Worm (Caenorhabditis elegans) whole organism, early embryonic: ENCODE measurements around the gene F14H8.2.

Experiments used
- aly-1 ChIP-seq: sonication (generic microtip); optimal IDR thresholded peaks from 2 replicates; lab custom pipeline; 2016; ENCODE audit warnings: missing genetic modification characterization, missing compliant biosample characterization
- ama-1 ChIP-seq: fragments of 150-350 bp; optimal IDR thresholded peaks from 2 replicates; lab custom pipeline; 2014
- ceh-36 ChIP-seq: sonication (generic microtip); optimal IDR thresholded peaks from 2 replicates; lab custom pipeline; 2016; ENCODE audit warnings: missing genetic modification characterization, inconsistent platforms, missing compliant biosample characterization
- ets-7 ChIP-seq: sonication (generic microtip); optimal IDR thresholded peaks from 2 replicates; lab custom pipeline; 2016; ENCODE audit warnings: missing genotype, missing genetic modification characterization, missing compliant biosample characterization
- flt-1 ChIP-seq: fragments of 200-800 bp; sonication (Bioruptor generic); IDR thresholded peaks from 2 replicates; pipeline ENCODE4 v1.3.6; 2022; ENCODE audit warnings: missing genetic modification characterization, missing compliant biosample characterization
- hmg-4 ChIP-seq: fragments of 200-800 bp; sonication (Bioruptor generic); optimal IDR thresholded peaks from 2 replicates; lab custom pipeline; 2018; ENCODE audit warnings: mild to moderate bottlenecking, missing genetic modification characterization, missing compliant biosample characterization
- scrt-1 ChIP-seq: fragments of 200-800 bp; sonication (Bioruptor generic); IDR thresholded peaks from 2 replicates; pipeline ENCODE4 v1.3.6; 2022; ENCODE audit warnings: missing genetic modification characterization, missing compliant biosample characterization
- sea-1 ChIP-seq: fragments of 200-800 bp; sonication (Bioruptor generic); conservative IDR thresholded peaks from 2 replicates; pipeline ENCODE4 v1.3.6; 2022; ENCODE audit warnings: missing genetic modification characterization, missing compliant biosample characterization

- TF ChIP-seq ama-1 (lab: Kevin White, UChicago) (no peak), scrt-1 (no peak), flt-1 (no peak), ceh-36 (tag; lab: Kevin White, UChicago) (no peak), hmg-4 (GFP tag; lab: Kevin White, UChicago) (no peak), aly-1 (tag; lab: Kevin White, UChicago) (no peak), ets-7 (tag; lab: Kevin White, UChicago) (no peak), sea-1 (GFP tag; lab: Robert Waterston, UW) (no peak)
These were observed 39.4 kb upstream of the F14H8.2 start, which contains the start of the genes mcm-3 and C25D7.15 for ce11 chrV:15059534-15059933.
